Worm (Caenorhabditis elegans) whole organism, mixed stage, embryonic: ENCODE measurements around the gene lin-23.

Source experiments
- M03D4.4 ChIP-seq: sonication (generic microtip); optimal IDR thresholded peaks from 2 replicates; lab custom pipeline; 2017; ENCODE audit warnings: mild to moderate bottlenecking, missing genetic modification characterization, missing compliant biosample characterization
- bed-3 ChIP-seq: fragments of 200-800 bp; sonication (Bioruptor generic); optimal IDR thresholded peaks from 3 replicates; lab custom pipeline; 2018; ENCODE audit warnings: mild to moderate bottlenecking, missing genetic modification characterization, moderate library complexity, missing compliant biosample characterization
- blmp-1 ChIP-seq: fragments of 150-350 bp; optimal IDR thresholded peaks from 2 replicates; lab custom pipeline; 2014; ENCODE audit warnings: missing biosample characterization, missing genetic modification characterization
- ceh-39 ChIP-seq: fragments of 150-350 bp; optimal IDR thresholded peaks from 2 replicates; lab custom pipeline; 2014; ENCODE audit warnings: missing biosample characterization, missing genetic modification characterization
- ceh-43 ChIP-seq: fragments of 200-800 bp; sonication (Bioruptor generic); optimal IDR thresholded peaks from 2 replicates; lab custom pipeline; 2018; ENCODE audit warnings: mild to moderate bottlenecking, missing genetic modification characterization, moderate library complexity, missing compliant biosample characterization
- ceh-83 ChIP-seq: fragments of 200-800 bp; sonication (Bioruptor generic); optimal IDR thresholded peaks from 2 replicates; lab custom pipeline; 2018; ENCODE audit warnings: mild to moderate bottlenecking, missing genetic modification characterization, missing compliant biosample characterization
- ces-1 ChIP-seq: fragments of 150-350 bp; optimal IDR thresholded peaks from 2 replicates; lab custom pipeline; 2014; ENCODE audit warnings: missing biosample characterization, missing genetic modification reagents, missing genetic modification characterization
- cnd-1 ChIP-seq: fragments of 200-800 bp; sonication (Bioruptor generic); optimal IDR thresholded peaks from 2 replicates; lab custom pipeline; 2018; ENCODE audit warnings: mild to moderate bottlenecking, missing genetic modification characterization, missing compliant biosample characterization
- drap-1 ChIP-seq: fragments of 200-800 bp; sonication (Bioruptor generic); optimal IDR thresholded peaks from 3 replicates; lab custom pipeline; 2018; ENCODE audit warnings: mild to moderate bottlenecking, missing genetic modification characterization, missing compliant biosample characterization
- elt-1 ChIP-seq: sonication (generic microtip); optimal IDR thresholded peaks from 2 replicates; lab custom pipeline; 2017; ENCODE audit warnings: missing genetic modification characterization, mild to moderate bottlenecking, missing compliant biosample characterization, antibody characterized with exemption, moderate library complexity, borderline replicate concordance; ENCODE audit not compliant: insufficient read depth
- elt-3 ChIP-seq: fragments of 150-350 bp; optimal IDR thresholded peaks from 2 replicates; lab custom pipeline; 2014; ENCODE audit warnings: missing biosample characterization, missing genetic modification characterization
- flh-1 ChIP-seq: fragments of 200-800 bp; sonication (Bioruptor generic); optimal IDR thresholded peaks from 2 replicates; lab custom pipeline; 2018; ENCODE audit warnings: mild to moderate bottlenecking, missing genetic modification characterization, moderate library complexity, missing compliant biosample characterization
- ham-2 ChIP-seq: fragments of 200-800 bp; sonication (Bioruptor generic); optimal IDR thresholded peaks from 2 replicates; lab custom pipeline; 2018; ENCODE audit warnings: mild to moderate bottlenecking, missing genetic modification characterization, missing compliant biosample characterization
- hlh-1 ChIP-seq: fragments of 150-350 bp; optimal IDR thresholded peaks from 2 replicates; lab custom pipeline; 2014; ENCODE audit warnings: missing biosample characterization, missing genetic modification reagents, missing genetic modification characterization
- lin-13 ChIP-seq: fragments of 150-350 bp; optimal IDR thresholded peaks from 2 replicates; lab custom pipeline; 2014; ENCODE audit warnings: missing biosample characterization, missing genetic modification characterization
- lin-32 ChIP-seq: fragments of 200-800 bp; sonication (Bioruptor generic); optimal IDR thresholded peaks from 2 replicates; lab custom pipeline; 2018; ENCODE audit warnings: mild to moderate bottlenecking, missing genetic modification characterization, missing compliant biosample characterization
- lsy-2 ChIP-seq: fragments of 150-350 bp; optimal IDR thresholded peaks from 2 replicates; lab custom pipeline; 2014; ENCODE audit warnings: missing biosample characterization, missing genetic modification characterization
- mab-5 ChIP-seq: fragments of 150-350 bp; optimal IDR thresholded peaks from 2 replicates; lab custom pipeline; 2014; ENCODE audit warnings: missing biosample characterization, missing genetic modification characterization
- mep-1 ChIP-seq: fragments of 150-350 bp; optimal IDR thresholded peaks from 2 replicates; lab custom pipeline; 2017; ENCODE audit warnings: missing biosample characterization, missing genetic modification reagents, missing genetic modification characterization, inconsistent platforms
- mls-2 ChIP-seq: sonication (generic microtip); optimal IDR thresholded peaks from 2 replicates; lab custom pipeline; 2016; ENCODE audit warnings: mild to moderate bottlenecking, missing genetic modification characterization, moderate library complexity, missing compliant biosample characterization
- nhr-12 ChIP-seq: fragments of 150-350 bp; optimal IDR thresholded peaks from 2 replicates; lab custom pipeline; 2014; ENCODE audit warnings: missing biosample characterization, missing genetic modification characterization
- nhr-2 ChIP-seq: fragments of 150-350 bp; optimal IDR thresholded peaks from 2 replicates; lab custom pipeline; 2014; ENCODE audit warnings: missing biosample characterization, missing genetic modification characterization
- nhr-237 ChIP-seq: fragments of 150-350 bp; optimal IDR thresholded peaks from 2 replicates; lab custom pipeline; 2014; ENCODE audit warnings: missing biosample characterization, missing genetic modification characterization
- nhr-28 ChIP-seq: fragments of 150-350 bp; optimal IDR thresholded peaks from 2 replicates; lab custom pipeline; 2014; ENCODE audit warnings: missing biosample characterization, missing genetic modification characterization
- nhr-76 ChIP-seq: sonication (generic microtip); optimal IDR thresholded peaks from 2 replicates; lab custom pipeline; 2017; ENCODE audit warnings: missing biosample characterization, missing genetic modification characterization
- pha-4 ChIP-seq: fragments of 150-350 bp; optimal IDR thresholded peaks from 2 replicates; lab custom pipeline; 2018; ENCODE audit warnings: missing biosample characterization, missing genetic modification reagents, missing genetic modification characterization
- sem-2 ChIP-seq: fragments of 200-800 bp; sonication (Bioruptor generic); optimal IDR thresholded peaks from 2 replicates; lab custom pipeline; 2018; ENCODE audit warnings: mild to moderate bottlenecking, missing genetic modification characterization, missing compliant biosample characterization
- snpc-4 ChIP-seq: fragments of 150-350 bp; optimal IDR thresholded peaks from 2 replicates; lab custom pipeline; 2014; ENCODE audit warnings: missing biosample characterization, missing genetic modification characterization
- sptf-1 ChIP-seq: sonication (generic microtip); optimal IDR thresholded peaks from 2 replicates; lab custom pipeline; 2017; ENCODE audit warnings: mild to moderate bottlenecking, missing genetic modification characterization, moderate library complexity, missing compliant biosample characterization
- tbx-8 ChIP-seq: fragments of 200-800 bp; sonication (Bioruptor generic); optimal IDR thresholded peaks from 2 replicates; lab custom pipeline; 2018; ENCODE audit warnings: mild to moderate bottlenecking, missing genetic modification characterization, moderate library complexity, missing compliant biosample characterization
- unc-120 ChIP-seq: sonication (generic microtip); optimal IDR thresholded peaks from 2 replicates; lab custom pipeline; 2017; ENCODE audit warnings: missing genetic modification characterization, missing compliant biosample characterization; ENCODE audit not compliant: poor library complexity, severe bottlenecking
- unc-39 ChIP-seq: fragments of 150-350 bp; optimal IDR thresholded peaks from 2 replicates; lab custom pipeline; 2014; ENCODE audit warnings: missing biosample characterization, missing genetic modification characterization
- unc-62 ChIP-seq: fragments of 150-350 bp; optimal IDR thresholded peaks from 2 replicates; lab custom pipeline; 2014; ENCODE audit warnings: missing biosample characterization, missing genetic modification reagents, missing genetic modification characterization
- zip-8 ChIP-seq: fragments of 150-350 bp; optimal IDR thresholded peaks from 2 replicates; lab custom pipeline; 2014; ENCODE audit warnings: missing biosample characterization, missing genetic modification characterization
- ztf-11 ChIP-seq: fragments of 150-350 bp; optimal IDR thresholded peaks from 2 replicates; lab custom pipeline; 2014; ENCODE audit warnings: missing biosample characterization, missing genetic modification characterization

The lin-23 gene

ce11 chrII:6365237-6365815 lies 5.8 kb upstream of the lin-23 start, which contains the start of the genes ani-2 and clec-88:
TSS of gene ani-2 (minus strand) at chrII:6365367.
TSS of gene clec-88 (plus strand) at chrII:6365722.
- TF ChIP-seq ztf-11 (tag; lab: Kevin White, UChicago) (no peak), elt-3 (no peak), lsy-2 (tag; lab: Kevin White, UChicago) (no peak), pha-4 (tag; lab: Kevin White, UChicago) (no peak), tbx-8 (GFP tag; lab: Kevin White, UChicago) (no peak), lin-13 (tag; lab: Kevin White, UChicago) (no peak)

- TF ChIP-seq nhr-237 (no peak), mab-5 (no peak), sptf-1 (tag; lab: Kevin White, UChicago) (no peak), hlh-1 (tag; lab: Kevin White, UChicago) (no peak), lsy-2 (tag; lab: Kevin White, UChicago) (no peak), nhr-12 (tag; lab: Kevin White, UChicago) (no peak), blmp-1 (tag; lab: Kevin White, UChicago) (no peak), mls-2 (tag; lab: Kevin White, UChicago) (no peak), bed-3 (GFP tag; lab: Kevin White, UChicago) (no peak), ceh-43 (GFP tag; lab: Kevin White, UChicago) (no peak)
Observed at ce11 chrII:6366696-6367095, 4.4 kb upstream of the lin-23 start, which contains the start of gene ctsa-4.1. TSS of gene ctsa-4.1 (plus strand) at chrII:6366996.

- TF ChIP-seq sptf-1 (tag; lab: Kevin White, UChicago) = peak; percentile 50
- TF ChIP-seq nhr-12 (tag; lab: Kevin White, UChicago) = no peak
- no peak for TF ChIP-seq mab-5
- no peak for TF ChIP-seq elt-1
- TF ChIP-seq lsy-2 (tag; lab: Kevin White, UChicago) = peak; percentile 65
- no peak for TF ChIP-seq cnd-1 (tag; lab: Kevin White, UChicago)
- TF ChIP-seq unc-120 = peak; percentile 36
- TF ChIP-seq nhr-76 (tag; lab: Kevin White, UChicago) = no peak
- no peak for TF ChIP-seq M03D4.4 (tag; lab: Kevin White, UChicago)
- no peak for TF ChIP-seq ceh-83 (GFP tag; lab: Kevin White, UChicago)
- TF ChIP-seq bed-3 (GFP tag; lab: Kevin White, UChicago) = no peak
- peak; percentile 31 for TF ChIP-seq nhr-2 (tag; lab: Kevin White, UChicago)
- TF ChIP-seq ztf-11 (tag; lab: Kevin White, UChicago) = no peak
- TF ChIP-seq lin-13 (tag; lab: Kevin White, UChicago) = peak; percentile 15
- TF ChIP-seq mls-2 (tag; lab: Kevin White, UChicago) = no peak
- peak; percentile 60 for TF ChIP-seq hlh-1 (tag; lab: Kevin White, UChicago)
- TF ChIP-seq ceh-43 (GFP tag; lab: Kevin White, UChicago) = no peak
- TF ChIP-seq unc-39 (tag; lab: Kevin White, UChicago) = no peak
- peak; percentile 48 for TF ChIP-seq drap-1 (GFP tag; lab: Kevin White, UChicago)
- TF ChIP-seq tbx-8 (GFP tag; lab: Kevin White, UChicago) = no peak
- no peak for TF ChIP-seq elt-3
- peak; percentile 95 for TF ChIP-seq ces-1
- TF ChIP-seq mep-1 (tag; lab: Kevin White, UChicago) = peak; percentile 75
- no peak for TF ChIP-seq lin-32 (GFP tag; lab: Kevin White, UChicago)
- peak; percentile 88 for TF ChIP-seq ham-2 (GFP tag; lab: Kevin White, UChicago)
- no peak for TF ChIP-seq flh-1 (GFP tag; lab: Kevin White, UChicago)
- TF ChIP-seq snpc-4 (tag; lab: Kevin White, UChicago) = no peak
- peak; percentile 66 for TF ChIP-seq pha-4 (tag; lab: Kevin White, UChicago)
- TF ChIP-seq blmp-1 (tag; lab: Kevin White, UChicago) = peak; percentile 74
- no peak for TF ChIP-seq sem-2
- peak; percentile 62 for TF ChIP-seq nhr-237
- no peak for TF ChIP-seq zip-8 (tag; lab: Kevin White, UChicago)
- peak; percentile 46 for TF ChIP-seq unc-62
- peak; percentile 71 for TF ChIP-seq ceh-39 (tag; lab: Kevin White, UChicago)
- TF ChIP-seq nhr-28 (tag; lab: Kevin White, UChicago) = no peak
Observed at ce11 chrII:6370110-6370509, 993 bp upstream of the lin-23 start.
